Fruit fly (Drosophila melanogaster): ENCODE data around the gene Alms1b.

Alms1b gene

dm6 chrX:4581769-4582168 is 49.0 kb downstream of the Alms1b start (continued):
- TF ChIP-seq Elba2 (GFP tag; optimal IDR thresholded peaks at IDR 0.05) (no peak), D19A (tag; optimal IDR thresholded peaks at IDR 0.05) (peak; percentile 32), CG18262 (tag; optimal IDR thresholded peaks at IDR 0.05) (peak; percentile 62), dysf (GFP tag; IDR thresholded peaks at IDR 0.05) (peak; percentile 42; the same call in 2 of the 3 replicates), eyg (GFP tag; optimal IDR thresholded peaks at IDR 0.05) (no peak), pzg (GFP tag; optimal IDR thresholded peaks at IDR 0.05) (no peak), Antp (GFP tag; optimal IDR thresholded peaks at IDR 0.05) (peak; percentile 1), gt (GFP tag; IDR thresholded peaks at IDR 0.05) (no peak), CG12155 (GFP tag; optimal IDR thresholded peaks at IDR 0.05) (no peak), CG32767 (GFP tag; IDR thresholded peaks at IDR 0.05) (no peak), luna (GFP tag; optimal IDR thresholded peaks at IDR 0.05) (no peak), CG10321 (GFP tag; IDR thresholded peaks at IDR 0.05) (no peak), CG16815 (GFP tag; optimal IDR thresholded peaks at IDR 0.05) (peak; percentile 17), Drgx (GFP tag; IDR thresholded peaks at IDR 0.05) (no peak), MTF-1 (GFP tag; optimal IDR thresholded peaks at IDR 0.05; ENCODE audit: borderline replicate concordance) (no peak), rib (GFP tag; IDR thresholded peaks at IDR 0.05) (no peak), D19B (GFP tag; optimal IDR thresholded peaks at IDR 0.05) (no peak), CG6813 (GFP tag; optimal IDR thresholded peaks at IDR 0.05) (peak; percentile 3), lola (GFP tag; optimal IDR thresholded peaks at IDR 0.05) (peak in 1 of 3 experiments; percentile 76), CG12219 (GFP tag; optimal IDR thresholded peaks at IDR 0.05) (no peak), Trl (optimal IDR thresholded peaks at IDR 0.05) (no peak), Trl (GFP tag; optimal IDR thresholded peaks at IDR 0.05) (peak; percentile 9), wek (GFP tag; optimal IDR thresholded peaks at IDR 0.05) (no peak), Neu2 (GFP tag; optimal IDR thresholded peaks at IDR 0.05; ENCODE audit: borderline replicate concordance) (no peak), Taf1 (GFP tag; IDR thresholded peaks at IDR 0.05) (no peak), sc (optimal IDR thresholded peaks at IDR 0.05) (no peak), sc (GFP tag; optimal IDR thresholded peaks at IDR 0.05) (peak; percentile 25), CG2712 (tag; optimal IDR thresholded peaks at IDR 0.05) (peak; percentile 63), z (GFP tag; IDR thresholded peaks at IDR 0.05) (no peak), CG13775 (GFP tag; optimal IDR thresholded peaks at IDR 0.05) (no peak), pnt (GFP tag; optimal IDR thresholded peaks at IDR 0.05) (peak; percentile 22), sna (GFP tag; IDR thresholded peaks at IDR 0.05; ENCODE audit: partially characterized antibody) (no peak), pum (GFP tag; optimal IDR thresholded peaks at IDR 0.05) (peak; percentile 32), CG30431 (GFP tag; optimal IDR thresholded peaks at IDR 0.05) (no peak), crol (GFP tag; IDR thresholded peaks at IDR 0.05) (no peak), NC2α (GFP tag; optimal IDR thresholded peaks at IDR 0.05) (no peak), Fer1 (GFP tag; optimal IDR thresholded peaks at IDR 0.05) (no peak), CG4282 (GFP tag; optimal IDR thresholded peaks at IDR 0.05) (no peak), run (tag; optimal IDR thresholded peaks at IDR 0.05) (no peak), CG10979 (tag; optimal IDR thresholded peaks at IDR 0.05) (peak; percentile 79), Med (GFP tag) (peak; percentile 46), CG12391 (tag; optimal IDR thresholded peaks at IDR 0.05) (peak; percentile 58), sqz (GFP tag; optimal IDR thresholded peaks at IDR 0.05) (no peak), CG3726 (GFP tag; IDR thresholded peaks at IDR 0.05) (no peak), CG1529 (GFP tag; optimal IDR thresholded peaks at IDR 0.05) (peak; percentile 36), tup (GFP tag; optimal IDR thresholded peaks at IDR 0.05) (no peak), CG3065 (GFP tag; optimal IDR thresholded peaks at IDR 0.05) (no peak), danr (GFP tag; IDR thresholded peaks at IDR 0.05) (0 out of 2 replicates have a peak, but pooled peaks have one; percentile 24), B-H2 (GFP tag; optimal IDR thresholded peaks at IDR 0.05) (no peak), MBD-R2 (GFP tag; IDR thresholded peaks at IDR 0.05) (no peak), fd96Cb (tag; optimal IDR thresholded peaks at IDR 0.05) (peak; percentile 58), CG18599 (GFP tag; optimal IDR thresholded peaks at IDR 0.05) (peak; percentile 20)
